Worm (Caenorhabditis elegans) whole organism, L3 larva: ENCODE measurements around the gene T04A11.1.

Source experiments
- lin-15B ChIP-seq: fragments of 150-350 bp; optimal IDR thresholded peaks from 2 replicates; lab custom pipeline; 2014; ENCODE audit warnings: missing biosample characterization, missing genetic modification characterization
- nhr-28 ChIP-seq: fragments of 150-350 bp; optimal IDR thresholded peaks from 2 replicates; lab custom pipeline; 2014; ENCODE audit warnings: missing biosample characterization, missing genetic modification characterization
- pha-4 ChIP-seq: fragments of 150-350 bp; optimal IDR thresholded peaks from 2 replicates; lab custom pipeline; 2014; ENCODE audit warnings: missing biosample characterization, missing genetic modification reagents, missing genetic modification characterization
- pqm-1 ChIP-seq: fragments of 150-350 bp; optimal IDR thresholded peaks from 2 replicates; lab custom pipeline; 2017; ENCODE audit warnings: missing biosample characterization, missing genetic modification characterization, inconsistent platforms
- skn-1 ChIP-seq: fragments of 150-350 bp; optimal IDR thresholded peaks from 2 replicates; lab custom pipeline; 2014; ENCODE audit warnings: missing biosample characterization, missing genetic modification characterization
- snpc-4 ChIP-seq: fragments of 150-350 bp; optimal IDR thresholded peaks from 2 replicates; lab custom pipeline; 2014; ENCODE audit warnings: missing biosample characterization, missing genetic modification characterization
- unc-62 ChIP-seq: fragments of 150-350 bp; sonication (generic microtip); optimal IDR thresholded peaks from 4 replicates; lab custom pipeline; 2014; ENCODE audit warnings: missing biosample characterization, missing genetic modification reagents, missing genetic modification characterization

ce11 chrIV:12467761-12468160, 9.1 kb downstream of the T04A11.1 start:
- TF ChIP-seq lin-15B (tag; lab: Kevin White, UChicago) (no peak), unc-62 (GFP tag; lab: Kevin White, UChicago) (no peak), pha-4 (no peak), pqm-1 (tag; lab: Kevin White, UChicago) (no peak), nhr-28 (tag; lab: Kevin White, UChicago) (no peak), skn-1 (tag; lab: Kevin White, UChicago) (no peak), snpc-4 (tag; lab: Kevin White, UChicago) (no peak)
